Fruit fly (Drosophila melanogaster): ENCODE measurements around the gene CG33912.
A peak's percentile ranks its signal among the peaks of the same experiment; 100 is the strongest.

Gene CG33912

DNA sequence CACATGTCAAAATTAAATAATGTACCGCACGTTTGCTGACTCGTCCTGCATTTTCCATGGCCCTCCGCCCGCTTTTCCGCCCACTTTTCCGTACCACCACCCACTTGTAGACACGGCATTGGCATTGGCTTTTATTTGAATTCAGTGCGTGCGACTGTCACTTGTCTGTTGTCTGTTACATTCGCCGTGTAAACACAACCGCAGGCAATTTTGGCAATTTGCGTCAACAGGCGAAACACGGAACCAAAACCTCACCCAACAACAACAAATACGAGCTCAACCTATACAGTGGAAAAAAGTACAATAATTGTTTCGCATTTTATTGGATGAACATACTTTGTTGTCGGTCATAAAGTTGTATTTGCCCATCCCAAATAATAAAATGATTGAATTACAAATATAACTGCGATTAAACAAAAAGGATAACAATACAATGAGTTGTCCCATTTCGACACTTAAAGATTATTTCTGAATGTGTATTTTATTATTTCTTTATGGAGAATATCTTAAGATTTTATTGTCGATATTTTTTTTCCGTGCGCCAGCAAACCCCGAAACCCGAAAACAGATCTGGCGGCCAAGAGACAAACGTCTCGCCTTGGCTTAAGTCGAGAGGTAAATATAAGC lies 8.1 kb downstream of the CG33912 start (continued):
- no peak for TF ChIP-seq crc (GFP tag; optimal IDR thresholded peaks at IDR 0.05)
- TF ChIP-seq CG2678 (tag; optimal IDR thresholded peaks at IDR 0.05): peak; percentile 64
- TF ChIP-seq nmo (GFP tag; optimal IDR thresholded peaks at IDR 0.05): peak; percentile 7
- peak; percentile 58; the same call in 1 of the 3 replicates for TF ChIP-seq row (GFP tag; IDR thresholded peaks at IDR 0.05)
- TF ChIP-seq mirr (GFP tag; optimal IDR thresholded peaks at IDR 0.05): peak; percentile 56
- 0 out of 2 replicates have a peak, but pooled peaks have one; percentile 15 for TF ChIP-seq H2.0 (GFP tag; IDR thresholded peaks at IDR 0.05)
- TF ChIP-seq CG11247 (GFP tag; IDR thresholded peaks at IDR 0.05): 0 out of 2 replicates have a peak, but pooled peaks have one; percentile 7
- TF ChIP-seq unpg (GFP tag; optimal IDR thresholded peaks at IDR 0.05): peak; percentile 5
- TF ChIP-seq NfI (GFP tag; optimal IDR thresholded peaks at IDR 0.05): peak; percentile 31
- TF ChIP-seq Asciz (GFP tag; optimal IDR thresholded peaks at IDR 0.05): no peak
- TF ChIP-seq Sox102F (GFP tag; optimal IDR thresholded peaks at IDR 0.05): peak; percentile 38
- peak; percentile 42 for TF ChIP-seq CG3281 (GFP tag; optimal IDR thresholded peaks at IDR 0.05)
- peak; percentile 45 for TF ChIP-seq grau (tag; optimal IDR thresholded peaks at IDR 0.05)
- TF ChIP-seq CG4730 (GFP tag; IDR thresholded peaks at IDR 0.05): no peak
- peak; percentile 54 for TF ChIP-seq lab (GFP tag; optimal IDR thresholded peaks at IDR 0.05)
- peak in 1 of 2 experiments; percentile 8 for TF ChIP-seq Eip74EF (GFP tag; optimal IDR thresholded peaks at IDR 0.05)
- TF ChIP-seq CG8478 (optimal IDR thresholded peaks at IDR 0.05): no peak
- TF ChIP-seq abd-A (tag; optimal IDR thresholded peaks at IDR 0.05): peak; percentile 53
- TF ChIP-seq D19B (GFP tag; optimal IDR thresholded peaks at IDR 0.05): no peak
- TF ChIP-seq yki (optimal IDR thresholded peaks at IDR 0.05): no peak
- peak; percentile 19 for TF ChIP-seq bcd (GFP tag; optimal IDR thresholded peaks at IDR 0.05)
- TF ChIP-seq grn (GFP tag; optimal IDR thresholded peaks at IDR 0.05): no peak
- TF ChIP-seq CG8388 (GFP tag; optimal IDR thresholded peaks at IDR 0.05): no peak
- no peak for TF ChIP-seq sd (tag; optimal IDR thresholded peaks at IDR 0.05)
- no peak for TF ChIP-seq Trl (optimal IDR thresholded peaks at IDR 0.05)
- TF ChIP-seq Trl (GFP tag; optimal IDR thresholded peaks at IDR 0.05): peak; percentile 21
- no peak for TF ChIP-seq CG32772 (GFP tag; IDR thresholded peaks at IDR 0.05)
- TF ChIP-seq CG42726 (GFP tag; IDR thresholded peaks at IDR 0.05; ENCODE audit: partially characterized antibody): no peak
- 0 out of 3 replicates have a peak, but pooled peaks have one; percentile 35 for TF ChIP-seq dysf (GFP tag; IDR thresholded peaks at IDR 0.05)
- peak; percentile 7 for TF ChIP-seq CG17385 (GFP tag; optimal IDR thresholded peaks at IDR 0.05)
- TF ChIP-seq fd102C (GFP tag; optimal IDR thresholded peaks at IDR 0.05): no peak
- peak; percentile 33 for TF ChIP-seq Oli (tag; optimal IDR thresholded peaks at IDR 0.05)
- TF ChIP-seq mam (GFP tag; optimal IDR thresholded peaks at IDR 0.05): peak; percentile 10
- no peak for TF ChIP-seq CG13287 (GFP tag; IDR thresholded peaks at IDR 0.05; ENCODE audit: partially characterized antibody)
- no peak for TF ChIP-seq jumu (GFP tag; optimal IDR thresholded peaks at IDR 0.05)
- peak; percentile 57 for TF ChIP-seq dmrt99B (tag; optimal IDR thresholded peaks at IDR 0.05)
- TF ChIP-seq CG12744 (GFP tag; optimal IDR thresholded peaks at IDR 0.05): no peak
- TF ChIP-seq sens (GFP tag): no peak
- no peak for TF ChIP-seq CG33557 (GFP tag; optimal IDR thresholded peaks at IDR 0.05)
- TF ChIP-seq CoRest (tag; optimal IDR thresholded peaks at IDR 0.05): peak; percentile 20
- no peak for TF ChIP-seq usp (GFP tag; optimal IDR thresholded peaks at IDR 0.05)
- no peak for TF ChIP-seq Atf3 (GFP tag; optimal IDR thresholded peaks at IDR 0.05)
- peak; percentile 25 for TF ChIP-seq Fer1 (GFP tag; optimal IDR thresholded peaks at IDR 0.05)
- TF ChIP-seq CG13624 (GFP tag; optimal IDR thresholded peaks at IDR 0.05): no peak
- no peak for TF ChIP-seq D (optimal IDR thresholded peaks at IDR 0.05)
- no peak for TF ChIP-seq D (GFP tag; optimal IDR thresholded peaks at IDR 0.05)
- 0 out of 3 replicates have a peak, but pooled peaks have one; percentile 28 for TF ChIP-seq CG17361 (GFP tag; IDR thresholded peaks at IDR 0.05)
- peak; percentile 46 for TF ChIP-seq CG13424 (tag; optimal IDR thresholded peaks at IDR 0.05)
- TF ChIP-seq CG1603 (tag; optimal IDR thresholded peaks at IDR 0.05): no peak
- TF ChIP-seq Hmr (GFP tag; optimal IDR thresholded peaks at IDR 0.05): peak; percentile 49

Measured in whole organism, embryonic.